Worm (Caenorhabditis elegans) whole organism, L4 larva: ENCODE measurements around the gene F15G9.5.

Source experiments
- madf-5 ChIP-seq, 2 experiments: fragments of 200-800 bp; sonication (Bioruptor generic); IDR thresholded peaks; 2 replicates each; pipeline ENCODE4 v1.3.6; 2022; ENCODE audit warnings: missing compliant biosample characterization in 2 of 2, missing genetic modification characterization in 2 of 2
- unc-130 ChIP-seq: sonication (generic microtip); optimal IDR thresholded peaks from 2 replicates; lab custom pipeline; 2016; ENCODE audit warnings: missing genetic modification reagents, missing genetic modification characterization, missing compliant biosample characterization

- no peak for TF ChIP-seq unc-130 (GFP tag; lab: Kevin White, UChicago)
- no peak for TF ChIP-seq madf-5 (GFP tag; IDR thresholded peaks at IDR 0.05; lab: Robert Waterston, UW)
Measured at ce11 chrX:9764822-9765221, 27.1 kb upstream of the F15G9.5 start, which contains the start of gene slc-17.9.
